Worm (Caenorhabditis elegans): Measurements from ENCODE around the gene ttr-11.

ttr-11 gene

DNA sequence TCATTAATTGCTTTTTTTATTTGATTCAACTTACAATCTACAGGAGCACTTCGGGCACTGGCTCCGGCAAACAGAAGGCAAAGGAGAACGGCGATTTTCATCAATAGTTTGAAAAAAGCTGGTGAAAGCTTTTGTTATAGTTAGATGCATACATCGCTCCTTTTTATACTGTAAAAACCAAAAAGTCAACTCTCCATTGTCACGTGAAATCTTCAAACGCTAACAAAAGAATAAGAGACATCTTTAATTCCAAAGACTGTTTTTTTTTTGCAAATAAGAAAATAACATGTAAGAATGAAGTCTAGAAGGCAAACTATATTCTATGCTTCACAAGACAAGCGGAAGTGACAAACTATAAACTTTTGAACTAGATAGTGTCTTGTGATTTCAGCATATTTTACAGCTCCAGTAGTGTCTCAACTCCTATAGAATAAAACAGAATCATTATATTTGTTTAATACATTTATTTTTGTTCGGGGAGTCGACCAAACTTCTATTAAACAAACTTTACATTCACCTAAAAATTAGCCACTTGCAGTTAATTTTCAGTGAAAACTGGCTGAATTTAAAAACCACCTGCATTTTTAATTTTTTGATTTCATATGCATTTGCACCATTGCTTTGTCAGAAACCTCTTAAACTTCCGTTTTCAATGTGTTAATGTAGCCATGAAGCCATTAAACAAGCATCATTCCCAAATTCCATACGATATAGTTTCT, 23.1 kb downstream of the ttr-11 start, which contains the start of the genes F46B3.9 and srz-18:
Gene F46B3.9, minus strand, starts transcription at position 101 of the 719 bp plus-strand sequence.
Gene srz-18, plus strand, starts transcription at position 669 of the 719 bp plus-strand sequence.
- TF ChIP-seq nhr-10 (tag; optimal IDR thresholded peaks at IDR 0.05) = no peak
- no peak for TF ChIP-seq lin-13 (GFP tag; optimal IDR thresholded peaks at IDR 0.05)
- TF ChIP-seq ama-1 (optimal IDR thresholded peaks at IDR 0.05) = no peak
- no peak for TF ChIP-seq nhr-12 (tag; optimal IDR thresholded peaks at IDR 0.05)
- TF ChIP-seq snpc-4 (tag; optimal IDR thresholded peaks at IDR 0.05) = no peak
- no peak for TF ChIP-seq aly-2 (tag; optimal IDR thresholded peaks at IDR 0.05)
- no peak for TF ChIP-seq C34F6.9 (tag; optimal IDR thresholded peaks at IDR 0.05)
- no peak for TF ChIP-seq nhr-21 (tag; optimal IDR thresholded peaks at IDR 0.05)
- no peak for TF ChIP-seq nhr-11 (tag; optimal IDR thresholded peaks at IDR 0.05)
- no peak for TF ChIP-seq gmeb-1 (tag; optimal IDR thresholded peaks at IDR 0.05)
- TF ChIP-seq nhr-237 (tag; optimal IDR thresholded peaks at IDR 0.05) = no peak
- no peak for TF ChIP-seq lsy-2 (tag; optimal IDR thresholded peaks at IDR 0.05)
- TF ChIP-seq ztf-1 (GFP tag; conservative IDR thresholded peaks at IDR 0.05) = no peak
- no peak for TF ChIP-seq lin-39 (tag; optimal IDR thresholded peaks at IDR 0.05)
- TF ChIP-seq unc-39 (tag; optimal IDR thresholded peaks at IDR 0.05) = no peak
- TF ChIP-seq ZK546.5 (tag; optimal IDR thresholded peaks at IDR 0.05) = no peak

DNA sequence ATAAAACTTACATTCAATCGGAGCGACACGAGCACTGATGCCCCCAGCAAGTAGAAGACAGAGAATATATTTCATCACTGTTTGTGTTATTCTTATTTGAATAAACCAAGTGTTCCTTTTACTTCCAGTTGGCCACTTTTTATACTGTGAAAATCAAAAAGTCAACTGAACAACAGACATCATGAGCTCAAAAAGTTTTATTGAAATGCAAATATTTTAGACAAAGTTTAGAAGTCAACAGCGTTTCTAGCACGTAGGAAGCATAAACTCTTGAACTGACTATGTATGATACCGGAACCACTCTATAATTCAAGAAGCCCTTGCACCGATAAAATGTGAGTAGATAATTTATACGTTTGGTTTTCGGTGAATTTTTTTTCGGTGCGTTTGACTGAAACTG, 28.1 kb downstream of the ttr-11 start, which contains the start of gene F46B3.14:
Gene F46B3.14, minus strand, starts transcription at position 101 of the 400 bp plus-strand sequence.
- TF ChIP-seq ceh-16 (tag; optimal IDR thresholded peaks at IDR 0.05) = no peak
- TF ChIP-seq elt-1 (tag; optimal IDR thresholded peaks at IDR 0.05) = no peak
- no peak for TF ChIP-seq lsy-2 (tag; optimal IDR thresholded peaks at IDR 0.05)
- no peak for TF ChIP-seq snpc-4 (tag; optimal IDR thresholded peaks at IDR 0.05)
- no peak for TF ChIP-seq nhr-12 (tag; optimal IDR thresholded peaks at IDR 0.05)
- no peak for TF ChIP-seq unc-55 (GFP tag; optimal IDR thresholded peaks at IDR 0.05)
- TF ChIP-seq aly-2 (tag; optimal IDR thresholded peaks at IDR 0.05) = no peak
- TF ChIP-seq nhr-25 (tag; optimal IDR thresholded peaks at IDR 0.05) = no peak
- TF ChIP-seq nhr-10 (tag; optimal IDR thresholded peaks at IDR 0.05) = no peak
- TF ChIP-seq lin-39 (tag; optimal IDR thresholded peaks at IDR 0.05) = no peak
- no peak for TF ChIP-seq unc-39 (tag; optimal IDR thresholded peaks at IDR 0.05)
- no peak for TF ChIP-seq lin-13 (GFP tag; optimal IDR thresholded peaks at IDR 0.05)
- no peak for TF ChIP-seq nhr-77 (tag; optimal IDR thresholded peaks at IDR 0.05)
- TF ChIP-seq ztf-11 (tag; optimal IDR thresholded peaks at IDR 0.05) = no peak
- TF ChIP-seq ceh-82 (tag; optimal IDR thresholded peaks at IDR 0.05) = no peak
- TF ChIP-seq nhr-23 (tag; optimal IDR thresholded peaks at IDR 0.05) = no peak
- TF ChIP-seq ztf-1 (GFP tag; conservative IDR thresholded peaks at IDR 0.05) = no peak
- no peak for TF ChIP-seq mbf-1 (tag; optimal IDR thresholded peaks at IDR 0.05)
- no peak for TF ChIP-seq mab-5 (tag; optimal IDR thresholded peaks at IDR 0.05)
- no peak for TF ChIP-seq mdl-1 (tag; optimal IDR thresholded peaks at IDR 0.05)

DNA sequence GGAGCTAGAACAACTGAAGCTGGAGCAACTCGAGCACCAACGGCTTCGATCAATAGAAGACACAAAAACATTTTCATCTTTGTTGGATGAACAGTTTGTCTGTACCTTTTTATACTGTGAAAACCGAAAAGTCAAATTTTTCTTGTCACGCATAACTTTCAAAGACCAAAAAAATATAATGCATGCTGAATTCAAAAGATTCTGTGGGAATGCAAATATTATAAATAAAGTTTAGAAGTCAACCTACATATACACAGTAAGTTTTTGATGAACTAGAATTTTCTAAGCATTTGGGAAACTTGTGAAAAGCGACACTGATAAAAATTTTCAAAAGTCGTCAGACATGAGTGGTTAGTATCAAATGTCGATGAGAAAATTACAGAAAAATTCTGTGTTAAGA, 30.5 kb downstream of the ttr-11 start, which contains the start of gene F46B3.15:
Gene F46B3.15, minus strand, starts transcription at position 101 of the 400 bp plus-strand sequence.
- TF ChIP-seq sma-9 (GFP tag; optimal IDR thresholded peaks at IDR 0.05) = no peak
- TF ChIP-seq sma-9 (tag; optimal IDR thresholded peaks at IDR 0.05) = no peak
- TF ChIP-seq nhr-77 (tag; optimal IDR thresholded peaks at IDR 0.05) = no peak
- TF ChIP-seq mdl-1 (tag; optimal IDR thresholded peaks at IDR 0.05) = no peak
- TF ChIP-seq unc-39 (tag; optimal IDR thresholded peaks at IDR 0.05) = no peak
- no peak for TF ChIP-seq nhr-6 (tag; optimal IDR thresholded peaks at IDR 0.05)
- TF ChIP-seq F13H6.1 (tag; optimal IDR thresholded peaks at IDR 0.05) = no peak
- TF ChIP-seq lin-13 (GFP tag; optimal IDR thresholded peaks at IDR 0.05) = no peak
- TF ChIP-seq ceh-82 (tag; optimal IDR thresholded peaks at IDR 0.05) = no peak
- TF ChIP-seq Y55F3AM.14 (GFP tag; optimal IDR thresholded peaks at IDR 0.05) = no peak
- TF ChIP-seq mab-5 (tag; optimal IDR thresholded peaks at IDR 0.05) = no peak
- no peak for TF ChIP-seq elt-3 (tag; optimal IDR thresholded peaks at IDR 0.05)
- no peak for TF ChIP-seq R02D3.7 (tag; optimal IDR thresholded peaks at IDR 0.05)
- no peak for TF ChIP-seq ztf-1 (GFP tag; conservative IDR thresholded peaks at IDR 0.05)
- no peak for TF ChIP-seq alr-1 (tag; optimal IDR thresholded peaks at IDR 0.05)
- TF ChIP-seq egl-27 (tag; optimal IDR thresholded peaks at IDR 0.05) = no peak

DNA sequence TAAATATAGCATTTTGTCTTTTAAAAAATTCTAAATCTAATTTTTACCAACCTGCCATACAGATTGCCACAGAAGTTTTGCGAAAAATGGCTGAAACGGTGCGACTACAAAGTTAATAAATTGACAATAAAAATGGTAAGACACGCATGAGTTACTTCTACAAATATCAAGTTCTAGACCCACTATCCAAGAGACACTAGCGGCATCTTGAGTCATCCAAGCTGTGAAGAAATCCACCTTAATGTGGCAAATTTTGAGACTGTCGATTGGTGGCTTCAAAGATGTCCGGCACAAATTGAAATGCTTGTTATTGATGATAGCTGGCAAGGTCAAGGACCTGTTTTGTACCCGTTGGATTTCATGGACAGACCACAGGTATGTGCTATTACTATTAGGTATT, 31.2 kb downstream of the ttr-11 start, which contains the start of gene F46B3.16:
Gene F46B3.16, plus strand, starts transcription at position 301 of the 400 bp plus-strand sequence.
- no peak for TF ChIP-seq blmp-1 (tag; optimal IDR thresholded peaks at IDR 0.05; ENCODE audit: insufficient read depth)
- no peak for TF ChIP-seq unc-39 (tag; optimal IDR thresholded peaks at IDR 0.05)
- TF ChIP-seq ceh-16 (tag; optimal IDR thresholded peaks at IDR 0.05) = no peak
- TF ChIP-seq egl-27 (tag; optimal IDR thresholded peaks at IDR 0.05) = no peak
- no peak for TF ChIP-seq crh-2 (tag; optimal IDR thresholded peaks at IDR 0.05)
- no peak for TF ChIP-seq unc-62 (GFP tag; optimal IDR thresholded peaks at IDR 0.05)
- no peak for TF ChIP-seq unc-55 (GFP tag; optimal IDR thresholded peaks at IDR 0.05)
- TF ChIP-seq elt-1 (tag; optimal IDR thresholded peaks at IDR 0.05) = no peak
- no peak for TF ChIP-seq nhr-25 (tag; optimal IDR thresholded peaks at IDR 0.05)
- no peak for TF ChIP-seq mdl-1 (tag; optimal IDR thresholded peaks at IDR 0.05)
- no peak for TF ChIP-seq nhr-10 (tag; optimal IDR thresholded peaks at IDR 0.05)
- TF ChIP-seq nhr-12 (tag; optimal IDR thresholded peaks at IDR 0.05) = no peak

Measured in whole organism, L2 larva.